Comparison of ENCODE assay signal across 2 fruit fly cellular contexts in the genomic region with DNA sequence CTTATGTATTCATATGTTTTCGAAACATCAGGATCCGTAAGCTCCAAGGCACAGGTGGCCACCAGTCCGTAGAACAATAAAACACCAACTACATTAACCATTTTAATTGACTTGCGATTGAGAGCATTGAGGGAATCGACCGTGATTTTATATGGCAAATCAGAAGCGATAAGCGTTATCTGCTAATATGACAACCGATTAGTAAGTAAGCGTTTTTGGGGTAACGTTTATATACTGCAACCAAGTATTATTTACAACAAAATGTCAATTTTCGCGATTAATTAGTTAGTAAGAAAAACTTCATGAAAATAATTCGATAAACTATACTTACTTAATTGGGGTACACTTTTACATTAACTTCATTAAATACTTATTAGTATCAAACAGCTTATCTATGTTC.
TF ChIP-seq lines count a peak whose summit lies in the region.

CG16723 (minus strand) TSS at position 101 of the 400 bp plus-strand sequence.

- no peak for TF ChIP-seq CTCF in whole organism, embryonic (GFP tag; optimal IDR thresholded peaks at IDR 0.05; lab: Kevin White, UChicago)

TF ChIP-seq in whole organism, embryonic, 481 proteins besides CTCF, POLR2A, EP300 and RAD21:
- peak; percentile 64 for TF ChIP-seq exex (tag; optimal IDR thresholded peaks at IDR 0.05; lab: Kevin White, UChicago)
- TF ChIP-seq Sox102F (GFP tag; optimal IDR thresholded peaks at IDR 0.05; lab: Kevin White, UChicago) = no peak
TF ChIP-seq in whole organism, embryonic: peak in this region for 1.

TF ChIP-seq in whole organism, prepupa, 60 proteins besides CTCF, POLR2A, EP300 and RAD21:
- TF ChIP-seq net (GFP tag; optimal IDR thresholded peaks at IDR 0.05; lab: Kevin White, UChicago) (no peak), Gug (GFP tag; IDR thresholded peaks at IDR 0.05; lab: Robert Waterston, UW) (no peak), svp (GFP tag; lab: Kevin White, UChicago) (peak; percentile 22), CG8632 (GFP tag; optimal IDR thresholded peaks at IDR 0.05; lab: Kevin White, UChicago) (no peak), Sox102F (GFP tag; optimal IDR thresholded peaks at IDR 0.05; lab: Kevin White, UChicago) (no peak), CG34406 (GFP tag; optimal IDR thresholded peaks at IDR 0.05; lab: Kevin White, UChicago) (no peak), dsx (GFP tag; optimal IDR thresholded peaks at IDR 0.05; lab: Kevin White, UChicago; ENCODE audit: poor library complexity, severe bottlenecking) (no peak), Eip75B (GFP tag; optimal IDR thresholded peaks at IDR 0.05; lab: Kevin White, UChicago) (no peak)
